Worm (Caenorhabditis elegans): ENCODE results near the gene F49F1.18.
A peak's percentile ranks its signal among the peaks of the same experiment; 100 is the strongest.

ce11 chrIV:4093087-4093486 lies 47.1 kb downstream of the F49F1.18 start:
- TF ChIP-seq him-1 (tag; optimal IDR thresholded peaks at IDR 0.05): peak; percentile 11
- TF ChIP-seq dao-5 (tag; optimal IDR thresholded peaks at IDR 0.05): no peak
- no peak for TF ChIP-seq W03F9.2 (tag; optimal IDR thresholded peaks at IDR 0.05)

Measured in whole organism, L4/young adult.